Worm (Caenorhabditis elegans) whole organism, L3 larva: ENCODE results near the gene F57H12.5.

Source experiments
- fkh-10 ChIP-seq: sonication (generic microtip); optimal IDR thresholded peaks from 2 replicates; lab custom pipeline; 2017; ENCODE audit warnings: missing biosample characterization, missing genetic modification reagents, missing genetic modification characterization
- lin-39 ChIP-seq: fragments of 150-350 bp; optimal IDR thresholded peaks from 2 replicates; lab custom pipeline; 2018; ENCODE audit warnings: missing biosample characterization, missing genetic modification reagents, missing genetic modification characterization

ce11 chrIV:7994715-7995114 lies 27.6 kb downstream of the F57H12.5 start:
- no peak for TF ChIP-seq lin-39 (tag; lab: Kevin White, UChicago)
- no peak for TF ChIP-seq fkh-10 (GFP tag; lab: Kevin White, UChicago)
